Worm (Caenorhabditis elegans) whole organism, late embryonic: Measurements from ENCODE around the gene ZK593.3.

Experiments
- ama-1 ChIP-seq: fragments of 150-350 bp; optimal IDR thresholded peaks from 2 replicates; lab custom pipeline; 2014
- pat-9 ChIP-seq: fragments of 200-800 bp; sonication (Bioruptor generic); optimal IDR thresholded peaks from 2 replicates; lab custom pipeline; 2018; ENCODE audit warnings: mild to moderate bottlenecking, missing genetic modification characterization, moderate library complexity, missing compliant biosample characterization

DNA sequence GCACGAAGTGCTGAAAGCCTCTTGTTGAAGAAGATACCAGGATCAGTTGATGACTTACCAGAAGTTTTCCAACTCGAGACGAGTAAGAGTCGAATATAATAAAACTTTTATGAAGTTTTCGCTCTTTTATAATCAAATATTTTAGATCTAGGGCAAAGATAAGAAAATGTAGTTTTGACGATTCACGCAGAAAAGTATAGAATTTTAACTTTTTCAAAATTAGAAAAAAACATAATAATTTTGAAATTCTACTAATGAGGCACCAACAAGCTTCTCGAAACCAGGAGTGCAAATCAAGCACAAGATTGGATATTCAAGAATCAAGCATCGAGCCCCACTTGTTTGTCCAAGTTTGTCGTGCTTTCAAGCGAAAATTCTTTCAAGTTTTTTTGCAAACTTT, 33.3 kb downstream of the ZK593.3 start, which contains the start of gene Y69E1A.1:
- TF ChIP-seq pat-9 (tag; lab: Kevin White, UChicago) (no peak), ama-1 (lab: Kevin White, UChicago) (no peak)
